Worm (Caenorhabditis elegans) whole organism, L4 larva: ENCODE results near the gene srlf-28.

Source experiments
- F10B5.3 ChIP-seq: sonication (generic microtip); optimal IDR thresholded peaks from 2 replicates; lab custom pipeline; 2016; ENCODE audit warnings: mild to moderate bottlenecking, missing genetic modification characterization, missing compliant biosample characterization
- F37D6.2 ChIP-seq: sonication (generic microtip); optimal IDR thresholded peaks from 2 replicates; lab custom pipeline; 2016; ENCODE audit warnings: mild to moderate bottlenecking, missing genetic modification characterization, missing compliant biosample characterization
- F44E2.7 ChIP-seq: fragments of 200-800 bp; sonication (Bioruptor generic); IDR thresholded peaks from 2 replicates; pipeline ENCODE4 v2.1.2; 2022; ENCODE audit warnings: missing genetic modification characterization, missing compliant biosample characterization
- T20F7.1 ChIP-seq: fragments of 200-800 bp; sonication (Bioruptor generic); optimal IDR thresholded peaks from 2 replicates; lab custom pipeline; 2018; ENCODE audit warnings: mild to moderate bottlenecking, missing genetic modification characterization, missing compliant biosample characterization
- T26A8.4 ChIP-seq: fragments of 200-800 bp; sonication (Bioruptor generic); IDR thresholded peaks from 2 replicates; pipeline ENCODE4 v1.3.6; 2022; ENCODE audit warnings: missing genetic modification characterization, missing compliant biosample characterization
- Y5F2A.4 ChIP-seq: fragments of 200-800 bp; sonication (Bioruptor generic); optimal IDR thresholded peaks from 2 replicates; lab custom pipeline; 2018; ENCODE audit warnings: mild to moderate bottlenecking, missing genetic modification characterization, missing compliant biosample characterization
- Y75B8A.6 ChIP-seq: fragments of 200-800 bp; sonication (Bioruptor generic); IDR thresholded peaks from 2 replicates; pipeline ENCODE4 v1.3.6; 2022; ENCODE audit warnings: missing genetic modification reagents, missing genetic modification characterization, missing compliant biosample characterization
- ZK337.2 ChIP-seq: fragments of 200-800 bp; sonication (Bioruptor generic); IDR thresholded peaks from 2 replicates; pipeline ENCODE4 v1.3.6; 2022; ENCODE audit warnings: missing genetic modification reagents, missing genetic modification characterization, missing compliant biosample characterization
- ama-1 ChIP-seq: fragments of 150-350 bp; optimal IDR thresholded peaks from 2 replicates; lab custom pipeline; 2014; ENCODE audit warnings: inconsistent platforms, mixed read lengths
- attf-4 ChIP-seq: sonication (generic microtip); optimal IDR thresholded peaks from 3 replicates; lab custom pipeline; 2017; ENCODE audit warnings: missing biosample characterization, missing genetic modification characterization
- ceh-20 ChIP-seq: fragments of 200-800 bp; sonication (Bioruptor generic); IDR thresholded peaks from 2 replicates; pipeline ENCODE4 v1.3.6; 2022; ENCODE audit warnings: missing genetic modification reagents, missing genetic modification characterization, missing compliant biosample characterization
- ceh-44 ChIP-seq: fragments of 200-800 bp; sonication (Bioruptor generic); IDR thresholded peaks from 2 replicates; pipeline ENCODE4 v1.3.6; 2022; ENCODE audit warnings: missing genetic modification reagents, missing genetic modification characterization, missing compliant biosample characterization
- daf-16 ChIP-seq, 3 experiments: sonication (generic microtip); optimal IDR thresholded peaks; 2 replicates each; lab custom pipeline; 2016 to 2017; ENCODE audit warnings: missing genetic modification characterization in 3 of 3, missing genetic modification reagents in 3 of 3, mild to moderate bottlenecking in 2 of 3, missing compliant biosample characterization in 2 of 3, missing biosample characterization in 1 of 3, moderate library complexity in 1 of 3
- dmd-8 ChIP-seq: fragments of 200-800 bp; sonication (Bioruptor generic); IDR thresholded peaks from 2 replicates; pipeline ENCODE4 v1.3.6; 2022; ENCODE audit warnings: missing genetic modification characterization, missing compliant biosample characterization
- dpl-1 ChIP-seq: fragments of 150-350 bp; optimal IDR thresholded peaks from 2 replicates; lab custom pipeline; 2014; ENCODE audit warnings: missing biosample characterization, missing genetic modification reagents, missing genetic modification characterization
- egl-27 ChIP-seq: sonication (generic microtip); optimal IDR thresholded peaks from 3 replicates; lab custom pipeline; 2017; ENCODE audit warnings: missing biosample characterization, missing genetic modification reagents, missing genetic modification characterization
- egl-43 ChIP-seq: fragments of 200-800 bp; sonication (Bioruptor generic); IDR thresholded peaks from 2 replicates; pipeline ENCODE4 v1.3.6; 2022; ENCODE audit warnings: missing genetic modification reagents, missing genetic modification characterization, missing compliant biosample characterization
- gei-8 ChIP-seq: fragments of 200-800 bp; sonication (Bioruptor generic); optimal IDR thresholded peaks from 2 replicates; lab custom pipeline; 2018; ENCODE audit warnings: mild to moderate bottlenecking, missing genetic modification characterization, missing compliant biosample characterization
- lin-13 ChIP-seq: fragments of 150-350 bp; optimal IDR thresholded peaks from 2 replicates; lab custom pipeline; 2014; ENCODE audit warnings: missing biosample characterization, missing genetic modification reagents, missing genetic modification characterization
- lin-39 ChIP-seq: fragments of 150-350 bp; optimal IDR thresholded peaks from 2 replicates; lab custom pipeline; 2014; ENCODE audit warnings: missing biosample characterization, missing genetic modification reagents, missing genetic modification characterization
- lir-3 ChIP-seq: sonication (generic microtip); optimal IDR thresholded peaks from 2 replicates; lab custom pipeline; 2016; ENCODE audit warnings: mild to moderate bottlenecking, missing genetic modification characterization, missing compliant biosample characterization
- mep-1 ChIP-seq: fragments of 150-350 bp; sonication (generic microtip); optimal IDR thresholded peaks from 3 replicates; lab custom pipeline; 2014; ENCODE audit warnings: missing biosample characterization, missing genetic modification characterization
- mxl-3 ChIP-seq: fragments of 200-800 bp; sonication (Bioruptor generic); optimal IDR thresholded peaks from 2 replicates; lab custom pipeline; 2018; ENCODE audit warnings: mild to moderate bottlenecking, missing genetic modification characterization, missing compliant biosample characterization
- nhr-11 ChIP-seq: fragments of 150-350 bp; optimal IDR thresholded peaks from 2 replicates; lab custom pipeline; 2014; ENCODE audit warnings: missing biosample characterization, missing genetic modification characterization
- nhr-25 ChIP-seq: sonication (generic microtip); optimal IDR thresholded peaks from 2 replicates; lab custom pipeline; 2017; ENCODE audit warnings: missing genetic modification characterization, mild to moderate bottlenecking, missing compliant biosample characterization, antibody characterized with exemption, moderate library complexity, borderline replicate concordance; ENCODE audit not compliant: insufficient read depth
- nhr-28 ChIP-seq: fragments of 150-350 bp; optimal IDR thresholded peaks from 2 replicates; lab custom pipeline; 2014; ENCODE audit warnings: missing biosample characterization, missing genetic modification characterization
- nhr-6 ChIP-seq: fragments of 150-350 bp; optimal IDR thresholded peaks from 2 replicates; lab custom pipeline; 2014; ENCODE audit warnings: missing biosample characterization, missing genetic modification characterization
- nhr-76 ChIP-seq: fragments of 150-350 bp; optimal IDR thresholded peaks from 2 replicates; lab custom pipeline; 2014; ENCODE audit warnings: missing biosample characterization, missing genetic modification characterization
- nhr-77 ChIP-seq: fragments of 150-350 bp; optimal IDR thresholded peaks from 2 replicates; lab custom pipeline; 2014; ENCODE audit warnings: missing biosample characterization, missing genetic modification characterization
- pha-4 ChIP-seq, 2 experiments: fragments of 150-350 bp in 1 of 2; fragments of 200-800 bp in 1 of 2; sonication (Bioruptor generic) in 1 of 2; IDR thresholded peaks in 1 of 2; optimal IDR thresholded peaks in 1 of 2; 2 replicates each; pipeline versions ENCODE4 v1.3.6 to Lab custom; 2014 to 2022; ENCODE audit warnings: missing genetic modification characterization in 2 of 2, missing genetic modification reagents in 2 of 2, missing biosample characterization in 1 of 2, missing compliant biosample characterization in 1 of 2
- pqm-1 ChIP-seq: sonication (generic microtip); optimal IDR thresholded peaks from 2 replicates; lab custom pipeline; 2017; ENCODE audit warnings: missing biosample characterization, missing genetic modification characterization
- rbr-2 ChIP-seq: sonication (generic microtip); optimal IDR thresholded peaks from 2 replicates; lab custom pipeline; 2016; ENCODE audit warnings: missing genotype, missing genetic modification characterization, missing compliant biosample characterization
- skn-1 ChIP-seq: fragments of 150-350 bp; optimal IDR thresholded peaks from 2 replicates; lab custom pipeline; 2014; ENCODE audit warnings: missing biosample characterization, missing genetic modification characterization
- snpc-4 ChIP-seq: fragments of 150-350 bp; optimal IDR thresholded peaks from 2 replicates; lab custom pipeline; 2014; ENCODE audit warnings: missing biosample characterization, missing genetic modification characterization
- spr-1 ChIP-seq: sonication (generic microtip); optimal IDR thresholded peaks from 2 replicates; lab custom pipeline; 2016; ENCODE audit warnings: mild to moderate bottlenecking, missing genetic modification characterization, missing compliant biosample characterization
- tra-1 ChIP-seq: fragments of 200-800 bp; sonication (Bioruptor generic); IDR thresholded peaks from 2 replicates; pipeline ENCODE4 v1.3.6; 2022; ENCODE audit warnings: missing genetic modification reagents, missing genetic modification characterization, missing compliant biosample characterization
- unc-130 ChIP-seq: sonication (generic microtip); optimal IDR thresholded peaks from 2 replicates; lab custom pipeline; 2016; ENCODE audit warnings: missing genetic modification reagents, missing genetic modification characterization, missing compliant biosample characterization
- unc-62 ChIP-seq, 3 experiments: fragments of 150-350 bp in 1 of 3; sonication (generic microtip); optimal IDR thresholded peaks in 2 of 3; peaks in 1 of 3; 1 replicate in 1 of 3; 2 replicates in 2 of 3; lab custom pipeline; 2014 to 2017; ENCODE audit warnings: missing biosample characterization in 3 of 3, missing genetic modification characterization in 3 of 3, missing genetic modification reagents in 3 of 3, missing genotype in 1 of 3
- vab-7 ChIP-seq: fragments of 200-800 bp; sonication (Bioruptor generic); IDR thresholded peaks from 2 replicates; pipeline ENCODE4 v1.3.6; 2022; ENCODE audit warnings: missing genetic modification reagents, missing genetic modification characterization, missing compliant biosample characterization
- zag-1 ChIP-seq: fragments of 150-350 bp; optimal IDR thresholded peaks from 2 replicates; lab custom pipeline; 2014; ENCODE audit warnings: missing biosample characterization, missing genetic modification characterization
- ztf-11 ChIP-seq: fragments of 150-350 bp; optimal IDR thresholded peaks from 2 replicates; lab custom pipeline; 2014; ENCODE audit warnings: missing biosample characterization, missing genetic modification characterization

Gene srlf-28

DNA sequence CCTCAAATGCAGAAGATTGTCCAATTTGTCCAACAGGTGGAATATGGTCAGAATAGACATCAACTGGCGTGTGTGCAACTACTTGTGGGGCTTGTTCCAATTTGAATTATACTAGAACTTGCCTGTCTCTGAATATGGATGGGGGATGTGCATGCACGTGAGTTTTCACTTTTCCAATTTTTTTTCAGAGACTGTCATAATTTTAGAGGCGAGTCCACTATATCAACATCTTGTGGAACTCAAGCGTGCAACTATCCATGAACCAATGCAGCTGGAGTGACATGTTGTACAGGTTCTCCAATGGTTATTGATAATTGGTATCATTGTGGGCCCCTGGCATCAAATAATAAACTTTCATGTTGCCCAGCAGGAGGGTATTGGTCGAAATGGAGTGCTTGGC is 5.9 kb downstream of the srlf-28 start, which contains the start of gene Y67A10A.2:
Gene Y67A10A.2, plus strand, starts transcription at position 301 of the 400 bp plus-strand sequence.
- no peak for TF ChIP-seq F10B5.3 (tag; lab: Kevin White, UChicago)
- no peak for TF ChIP-seq gei-8
- TF ChIP-seq nhr-25, result no peak
- TF ChIP-seq F37D6.2, result no peak
- TF ChIP-seq ceh-20 (GFP tag; lab: Robert Waterston, UW), result no peak
- TF ChIP-seq lin-13 (GFP tag; lab: Kevin White, UChicago), result no peak
- TF ChIP-seq egl-27, result no peak
- no peak for TF ChIP-seq lir-3
- no peak for TF ChIP-seq lin-39
- no peak for TF ChIP-seq spr-1 (tag; lab: Kevin White, UChicago)
- TF ChIP-seq pqm-1 (tag; lab: Kevin White, UChicago), result no peak
- no peak for TF ChIP-seq F44E2.7 (GFP tag; lab: Robert Waterston, UW)
- no peak for TF ChIP-seq mep-1 (tag; lab: Kevin White, UChicago)
- no peak for TF ChIP-seq nhr-28 (tag; lab: Kevin White, UChicago)
- TF ChIP-seq vab-7 (GFP tag; lab: Robert Waterston, UW), result no peak
- TF ChIP-seq unc-62 (GFP tag; optimal IDR thresholded peaks at IDR 0.05 in 1 of 2; lab: Kevin White, UChicago), result no peak
- no peak for TF ChIP-seq unc-62 (tag; optimal IDR thresholded peaks at IDR 0.05; lab: Kevin White, UChicago)
- TF ChIP-seq ZK337.2 (GFP tag; lab: Robert Waterston, UW), result no peak
- no peak for TF ChIP-seq nhr-76
- no peak for TF ChIP-seq attf-4

DNA sequence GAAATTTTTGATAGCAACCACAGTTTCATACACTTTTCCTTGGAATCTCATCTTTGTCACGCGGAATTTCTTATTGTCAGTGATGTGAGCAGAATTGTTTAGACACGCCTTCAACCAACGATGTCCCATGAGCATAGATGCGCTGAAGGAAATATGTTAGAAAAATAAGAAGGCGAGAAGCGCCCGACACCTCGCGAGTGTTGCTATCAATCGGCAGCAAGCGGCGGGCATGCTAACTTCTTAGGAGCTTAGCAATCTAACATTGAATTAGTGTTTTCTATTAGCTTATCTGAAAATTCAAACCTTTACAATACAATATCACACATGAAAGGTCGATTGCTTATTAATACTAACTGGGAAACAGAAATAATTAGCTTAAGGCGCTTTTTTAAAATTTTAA is 7.9 kb downstream of the srlf-28 start:
- TF ChIP-seq T20F7.1 (GFP tag; lab: Kevin White, UChicago) (no peak), dmd-8 (GFP tag; lab: Robert Waterston, UW) (no peak), Y75B8A.6 (GFP tag; lab: Robert Waterston, UW) (no peak), daf-16 (GFP tag; optimal IDR thresholded peaks at IDR 0.05; lab: Kevin White, UChicago) (no peak), daf-16 (tag; optimal IDR thresholded peaks at IDR 0.05; lab: Kevin White, UChicago) (no peak), nhr-11 (tag; lab: Kevin White, UChicago) (no peak), Y5F2A.4 (GFP tag; lab: Kevin White, UChicago) (no peak), unc-130 (GFP tag; lab: Kevin White, UChicago) (no peak), snpc-4 (no peak), nhr-77 (tag; lab: Kevin White, UChicago) (no peak), pha-4 (GFP tag; IDR thresholded peaks at IDR 0.05; lab: Robert Waterston, UW) (no peak), pha-4 (tag; optimal IDR thresholded peaks at IDR 0.05; lab: Kevin White, UChicago) (no peak), rbr-2 (tag; lab: Kevin White, UChicago) (no peak)

DNA sequence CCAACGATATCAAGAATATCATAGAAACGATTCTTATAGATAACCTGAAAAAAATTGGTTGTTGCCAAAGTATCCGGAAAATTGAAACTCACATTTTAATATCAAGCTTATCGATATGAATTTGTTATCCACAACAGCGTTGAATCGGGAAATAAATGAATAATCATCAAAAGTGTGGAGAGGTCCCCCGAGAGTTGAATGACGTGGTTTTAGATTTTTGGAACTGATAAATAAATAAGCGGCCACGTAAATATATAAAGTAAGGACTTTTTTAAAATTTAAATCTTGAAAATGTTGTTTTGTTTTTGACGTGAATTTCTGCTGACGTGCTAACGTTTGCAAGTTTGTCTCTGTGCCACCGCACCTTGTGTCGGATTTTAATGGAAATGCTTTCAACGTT is 9.3 kb downstream of the srlf-28 start, which contains the start of gene Y67A10A.3:
Gene Y67A10A.3, minus strand, starts transcription at position 101 of the 400 bp plus-strand sequence.
- TF ChIP-seq spr-1 (tag; lab: Kevin White, UChicago), result no peak
- TF ChIP-seq ama-1 (lab: Kevin White, UChicago), result no peak
- TF ChIP-seq F37D6.2, result no peak
- TF ChIP-seq unc-130 (GFP tag; lab: Kevin White, UChicago), result no peak
- no peak for TF ChIP-seq nhr-6
- TF ChIP-seq mxl-3, result no peak
- no peak for TF ChIP-seq nhr-77 (tag; lab: Kevin White, UChicago)
- no peak for TF ChIP-seq T26A8.4 (GFP tag; lab: Robert Waterston, UW)
- no peak for TF ChIP-seq Y75B8A.6 (GFP tag; lab: Robert Waterston, UW)
- no peak for TF ChIP-seq ceh-44 (GFP tag; lab: Robert Waterston, UW)
- no peak for TF ChIP-seq egl-43 (GFP tag; lab: Robert Waterston, UW)
- TF ChIP-seq tra-1, result no peak
- no peak for TF ChIP-seq skn-1 (tag; lab: Kevin White, UChicago)
- TF ChIP-seq zag-1 (tag; lab: Kevin White, UChicago), result no peak
- TF ChIP-seq nhr-11 (tag; lab: Kevin White, UChicago), result no peak
- no peak for TF ChIP-seq dpl-1 (GFP tag; lab: Kevin White, UChicago)
- TF ChIP-seq ztf-11 (tag; lab: Kevin White, UChicago), result no peak
- TF ChIP-seq attf-4, result no peak
